Worm (Caenorhabditis elegans) whole organism, mixed stage, embryonic: ENCODE measurements around the gene D1086.17.

Experiments used
- bed-3 ChIP-seq: fragments of 200-800 bp; sonication (Bioruptor generic); optimal IDR thresholded peaks from 3 replicates; lab custom pipeline; 2018; ENCODE audit warnings: mild to moderate bottlenecking, missing genetic modification characterization, moderate library complexity, missing compliant biosample characterization
- ceh-39 ChIP-seq: fragments of 150-350 bp; optimal IDR thresholded peaks from 2 replicates; lab custom pipeline; 2014; ENCODE audit warnings: missing biosample characterization, missing genetic modification characterization
- ceh-43 ChIP-seq: fragments of 200-800 bp; sonication (Bioruptor generic); optimal IDR thresholded peaks from 2 replicates; lab custom pipeline; 2018; ENCODE audit warnings: mild to moderate bottlenecking, missing genetic modification characterization, moderate library complexity, missing compliant biosample characterization
- ces-1 ChIP-seq: fragments of 150-350 bp; optimal IDR thresholded peaks from 2 replicates; lab custom pipeline; 2014; ENCODE audit warnings: missing biosample characterization, missing genetic modification reagents, missing genetic modification characterization
- cnd-1 ChIP-seq: fragments of 200-800 bp; sonication (Bioruptor generic); optimal IDR thresholded peaks from 2 replicates; lab custom pipeline; 2018; ENCODE audit warnings: mild to moderate bottlenecking, missing genetic modification characterization, missing compliant biosample characterization
- flh-1 ChIP-seq: fragments of 200-800 bp; sonication (Bioruptor generic); optimal IDR thresholded peaks from 2 replicates; lab custom pipeline; 2018; ENCODE audit warnings: mild to moderate bottlenecking, missing genetic modification characterization, moderate library complexity, missing compliant biosample characterization
- ham-2 ChIP-seq: fragments of 200-800 bp; sonication (Bioruptor generic); optimal IDR thresholded peaks from 2 replicates; lab custom pipeline; 2018; ENCODE audit warnings: mild to moderate bottlenecking, missing genetic modification characterization, missing compliant biosample characterization
- hlh-1 ChIP-seq: fragments of 150-350 bp; optimal IDR thresholded peaks from 2 replicates; lab custom pipeline; 2014; ENCODE audit warnings: missing biosample characterization, missing genetic modification reagents, missing genetic modification characterization
- lin-32 ChIP-seq: fragments of 200-800 bp; sonication (Bioruptor generic); optimal IDR thresholded peaks from 2 replicates; lab custom pipeline; 2018; ENCODE audit warnings: mild to moderate bottlenecking, missing genetic modification characterization, missing compliant biosample characterization
- nhr-12 ChIP-seq: fragments of 150-350 bp; optimal IDR thresholded peaks from 2 replicates; lab custom pipeline; 2014; ENCODE audit warnings: missing biosample characterization, missing genetic modification characterization
- nhr-2 ChIP-seq: fragments of 150-350 bp; optimal IDR thresholded peaks from 2 replicates; lab custom pipeline; 2014; ENCODE audit warnings: missing biosample characterization, missing genetic modification characterization
- nhr-28 ChIP-seq: fragments of 150-350 bp; optimal IDR thresholded peaks from 2 replicates; lab custom pipeline; 2014; ENCODE audit warnings: missing biosample characterization, missing genetic modification characterization
- nhr-76 ChIP-seq: sonication (generic microtip); optimal IDR thresholded peaks from 2 replicates; lab custom pipeline; 2017; ENCODE audit warnings: missing biosample characterization, missing genetic modification characterization
- sem-2 ChIP-seq: fragments of 200-800 bp; sonication (Bioruptor generic); optimal IDR thresholded peaks from 2 replicates; lab custom pipeline; 2018; ENCODE audit warnings: mild to moderate bottlenecking, missing genetic modification characterization, missing compliant biosample characterization
- snpc-4 ChIP-seq: fragments of 150-350 bp; optimal IDR thresholded peaks from 2 replicates; lab custom pipeline; 2014; ENCODE audit warnings: missing biosample characterization, missing genetic modification characterization
- sptf-1 ChIP-seq: sonication (generic microtip); optimal IDR thresholded peaks from 2 replicates; lab custom pipeline; 2017; ENCODE audit warnings: mild to moderate bottlenecking, missing genetic modification characterization, moderate library complexity, missing compliant biosample characterization
- tbx-8 ChIP-seq: fragments of 200-800 bp; sonication (Bioruptor generic); optimal IDR thresholded peaks from 2 replicates; lab custom pipeline; 2018; ENCODE audit warnings: mild to moderate bottlenecking, missing genetic modification characterization, moderate library complexity, missing compliant biosample characterization
- unc-39 ChIP-seq: fragments of 150-350 bp; optimal IDR thresholded peaks from 2 replicates; lab custom pipeline; 2014; ENCODE audit warnings: missing biosample characterization, missing genetic modification characterization
- unc-62 ChIP-seq: fragments of 150-350 bp; optimal IDR thresholded peaks from 2 replicates; lab custom pipeline; 2014; ENCODE audit warnings: missing biosample characterization, missing genetic modification reagents, missing genetic modification characterization

The D1086.17 gene

DNA sequence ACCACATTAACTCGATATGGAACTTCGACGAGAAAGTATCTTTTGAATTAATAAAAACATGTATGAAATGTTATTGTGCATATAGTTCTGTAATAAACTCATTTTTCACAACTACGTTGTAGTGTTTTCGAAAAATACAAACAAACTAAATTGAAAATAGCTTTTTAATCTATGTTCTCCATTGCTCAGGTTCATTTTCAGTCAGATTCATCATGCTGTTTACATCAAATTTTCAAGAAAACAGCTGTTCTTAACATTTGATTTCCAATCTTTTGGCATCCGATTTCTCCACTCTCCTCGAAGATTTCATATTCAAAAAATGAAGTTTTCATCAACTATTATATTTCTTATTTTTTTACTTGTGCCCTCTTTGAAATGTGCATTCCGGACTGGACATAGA, 42.4 kb downstream of the D1086.17 start, which contains the start of gene H39E23.2:
Gene H39E23.2 (plus strand): TSS at position 301 of the 400 bp plus-strand sequence.
- TF ChIP-seq sem-2 (GFP tag; lab: Kevin White, UChicago) (no peak), flh-1 (no peak), ceh-43 (no peak), bed-3 (no peak), unc-39 (no peak), nhr-76 (tag; lab: Kevin White, UChicago) (no peak), lin-32 (GFP tag; lab: Kevin White, UChicago) (no peak), hlh-1 (tag; lab: Kevin White, UChicago) (no peak), tbx-8 (no peak), nhr-2 (no peak), unc-62 (GFP tag; lab: Kevin White, UChicago) (no peak)

DNA sequence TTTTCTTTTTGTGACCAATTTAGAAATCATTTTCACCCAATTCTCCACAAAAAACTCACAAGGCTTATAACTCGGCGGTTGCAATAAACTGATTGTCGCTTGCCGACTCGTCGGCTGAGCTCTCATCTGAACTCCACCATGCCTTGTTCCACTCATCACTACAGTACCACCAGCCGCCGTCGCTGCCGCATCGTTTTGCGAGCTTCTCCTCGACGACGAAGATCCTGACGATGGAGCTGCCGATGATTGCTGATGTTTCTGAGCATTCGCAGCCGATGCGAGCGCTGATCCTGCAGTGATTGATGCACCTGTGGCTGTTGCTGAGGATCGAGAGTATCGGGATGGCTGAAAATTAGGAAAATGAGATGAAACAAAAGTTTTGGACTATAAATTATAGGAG, 53.0 kb downstream of the D1086.17 start:
- TF ChIP-seq ceh-43 (no peak), unc-62 (GFP tag; lab: Kevin White, UChicago) (no peak), ham-2 (GFP tag; lab: Kevin White, UChicago) (no peak), nhr-12 (tag; lab: Kevin White, UChicago) (no peak), sptf-1 (no peak), snpc-4 (tag; lab: Kevin White, UChicago) (no peak), ces-1 (GFP tag; lab: Kevin White, UChicago) (no peak), ceh-39 (no peak), lin-32 (GFP tag; lab: Kevin White, UChicago) (no peak), nhr-28 (no peak), sem-2 (GFP tag; lab: Kevin White, UChicago) (no peak), bed-3 (no peak), cnd-1 (tag; lab: Kevin White, UChicago) (no peak)
